Worm (Caenorhabditis elegans) whole organism, L4 larva: ENCODE results near the gene ZK1127.5.
A peak's percentile ranks its signal among the peaks of the same experiment; 100 is the strongest.

Source experiments
- F44E2.7 ChIP-seq: fragments of 200-800 bp; sonication (Bioruptor generic); IDR thresholded peaks from 2 replicates; pipeline ENCODE4 v2.1.2; 2022; ENCODE audit warnings: missing genetic modification characterization, missing compliant biosample characterization
- F49E8.2 ChIP-seq: sonication (generic microtip); optimal IDR thresholded peaks from 2 replicates; lab custom pipeline; 2016; ENCODE audit warnings: missing compliant biosample characterization, mild to moderate bottlenecking, missing genetic modification characterization, borderline replicate concordance
- R02D3.7 ChIP-seq: fragments of 150-350 bp; sonication (generic microtip); optimal IDR thresholded peaks from 3 replicates; lab custom pipeline; 2014; ENCODE audit warnings: missing biosample characterization, missing genetic modification characterization
- T26A8.4 ChIP-seq: fragments of 200-800 bp; sonication (Bioruptor generic); IDR thresholded peaks from 2 replicates; pipeline ENCODE4 v1.3.6; 2022; ENCODE audit warnings: missing genetic modification characterization, missing compliant biosample characterization
- Y105C5A.15 ChIP-seq: fragments of 200-800 bp; sonication (Bioruptor generic); IDR thresholded peaks from 2 replicates; pipeline ENCODE4 v1.3.6; 2022; ENCODE audit warnings: missing genetic modification characterization, missing compliant biosample characterization
- Y48G9A.11 ChIP-seq: fragments of 200-800 bp; sonication (Bioruptor generic); IDR thresholded peaks from 2 replicates; pipeline ENCODE4 v1.3.6; 2022; ENCODE audit warnings: missing genetic modification reagents, missing genetic modification characterization, missing compliant biosample characterization
- Y75B8A.6 ChIP-seq: fragments of 200-800 bp; sonication (Bioruptor generic); IDR thresholded peaks from 2 replicates; pipeline ENCODE4 v1.3.6; 2022; ENCODE audit warnings: missing genetic modification reagents, missing genetic modification characterization, missing compliant biosample characterization
- ZK546.5 ChIP-seq, 2 experiments: sonication (generic microtip); optimal IDR thresholded peaks; 2 replicates each; lab custom pipeline; 2017; ENCODE audit warnings: missing biosample characterization in 2 of 2, missing genetic modification characterization in 2 of 2
- aly-2 ChIP-seq: sonication (generic microtip); optimal IDR thresholded peaks from 2 replicates; lab custom pipeline; 2018; ENCODE audit warnings: missing biosample characterization, missing genetic modification characterization
- arid-1 ChIP-seq: fragments of 200-800 bp; sonication (Bioruptor generic); conservative IDR thresholded peaks from 2 replicates; pipeline ENCODE4 v1.3.6; 2022; ENCODE audit warnings: missing genetic modification reagents, missing genetic modification characterization, missing compliant biosample characterization
- attf-4 ChIP-seq: sonication (generic microtip); optimal IDR thresholded peaks from 3 replicates; lab custom pipeline; 2017; ENCODE audit warnings: missing biosample characterization, missing genetic modification characterization
- ceh-28 ChIP-seq: fragments of 150-350 bp; optimal IDR thresholded peaks from 2 replicates; lab custom pipeline; 2014; ENCODE audit warnings: missing biosample characterization, missing genetic modification reagents, missing genetic modification characterization
- ceh-44 ChIP-seq: fragments of 200-800 bp; sonication (Bioruptor generic); IDR thresholded peaks from 2 replicates; pipeline ENCODE4 v1.3.6; 2022; ENCODE audit warnings: missing genetic modification reagents, missing genetic modification characterization, missing compliant biosample characterization
- ceh-82 ChIP-seq: sonication (generic microtip); optimal IDR thresholded peaks from 2 replicates; lab custom pipeline; 2017; ENCODE audit warnings: missing biosample characterization, missing genetic modification characterization
- daf-16 ChIP-seq, 3 experiments: sonication (generic microtip); optimal IDR thresholded peaks; 2 replicates each; lab custom pipeline; 2016 to 2017; ENCODE audit warnings: missing genetic modification characterization in 3 of 3, missing genetic modification reagents in 3 of 3, mild to moderate bottlenecking in 2 of 3, missing compliant biosample characterization in 2 of 3, missing biosample characterization in 1 of 3, moderate library complexity in 1 of 3
- daf-19 ChIP-seq: fragments of 200-800 bp; sonication (Bioruptor generic); conservative IDR thresholded peaks from 2 replicates; pipeline ENCODE4 v1.3.6; 2022; ENCODE audit warnings: missing genetic modification characterization, missing compliant biosample characterization
- daf-8 ChIP-seq: fragments of 200-800 bp; sonication (Bioruptor generic); IDR thresholded peaks from 2 replicates; pipeline ENCODE4 v1.3.6; 2022; ENCODE audit warnings: missing genetic modification characterization, missing compliant biosample characterization
- dmd-6 ChIP-seq: fragments of 200-800 bp; sonication (Bioruptor generic); IDR thresholded peaks from 2 replicates; pipeline ENCODE4 v1.3.6; 2022; ENCODE audit warnings: missing genetic modification reagents, missing genetic modification characterization, missing compliant biosample characterization
- dmd-9 ChIP-seq: fragments of 200-800 bp; sonication (Bioruptor generic); IDR thresholded peaks from 2 replicates; pipeline ENCODE4 v1.3.6; 2022; ENCODE audit warnings: missing genetic modification reagents, missing genetic modification characterization, missing compliant biosample characterization
- egl-43 ChIP-seq: fragments of 200-800 bp; sonication (Bioruptor generic); IDR thresholded peaks from 2 replicates; pipeline ENCODE4 v1.3.6; 2022; ENCODE audit warnings: missing genetic modification reagents, missing genetic modification characterization, missing compliant biosample characterization
- fkh-10 ChIP-seq: fragments of 150-350 bp; optimal IDR thresholded peaks from 2 replicates; lab custom pipeline; 2014; ENCODE audit warnings: missing biosample characterization, missing genetic modification reagents, missing genetic modification characterization
- fos-1 ChIP-seq: fragments of 150-350 bp; optimal IDR thresholded peaks from 2 replicates; lab custom pipeline; 2014; ENCODE audit warnings: missing biosample characterization, missing genetic modification characterization
- hif-1 ChIP-seq, 2 experiments: sonication (generic microtip); optimal IDR thresholded peaks; 2 replicates each; lab custom pipeline; 2016 to 2017; ENCODE audit warnings: missing compliant biosample characterization in 2 of 2, missing genetic modification characterization in 2 of 2, missing genetic modification reagents in 2 of 2, missing genotype in 2 of 2, mild to moderate bottlenecking in 1 of 2
- hlh-11 ChIP-seq: fragments of 200-800 bp; sonication (Bioruptor generic); optimal IDR thresholded peaks from 2 replicates; lab custom pipeline; 2018; ENCODE audit warnings: mild to moderate bottlenecking, missing genetic modification characterization, missing compliant biosample characterization
- hmg-1.1 ChIP-seq: fragments of 200-800 bp; sonication (Bioruptor generic); IDR thresholded peaks from 2 replicates; pipeline ENCODE4 v1.3.6; 2022; ENCODE audit warnings: missing genetic modification reagents, missing genetic modification characterization, missing compliant biosample characterization
- jun-1 ChIP-seq: fragments of 150-350 bp; optimal IDR thresholded peaks from 2 replicates; lab custom pipeline; 2014; ENCODE audit warnings: missing biosample characterization, missing genetic modification reagents, missing genetic modification characterization
- lin-1 ChIP-seq: fragments of 200-800 bp; sonication (Bioruptor generic); IDR thresholded peaks from 2 replicates; pipeline ENCODE4 v1.3.6; 2022; ENCODE audit warnings: missing genetic modification reagents, missing genetic modification characterization, missing compliant biosample characterization
- mdl-1 ChIP-seq, 2 experiments: fragments of 150-350 bp in 1 of 2; sonication (generic microtip) in 1 of 2; optimal IDR thresholded peaks; 2 replicates each; lab custom pipeline; 2014 to 2017; ENCODE audit warnings: missing biosample characterization in 2 of 2, missing genetic modification characterization in 2 of 2
- mdt-29 ChIP-seq: fragments of 200-800 bp; sonication (Bioruptor generic); IDR thresholded peaks from 2 replicates; pipeline ENCODE4 v1.3.6; 2022; ENCODE audit warnings: missing genetic modification reagents, missing genetic modification characterization, missing compliant biosample characterization
- mes-2 ChIP-seq: sonication (generic microtip); optimal IDR thresholded peaks from 2 replicates; lab custom pipeline; 2016; ENCODE audit warnings: missing genotype, mild to moderate bottlenecking, missing genetic modification characterization, missing compliant biosample characterization; ENCODE audit not compliant: poor library complexity, severe bottlenecking
- mxl-2 ChIP-seq: fragments of 200-800 bp; sonication (Bioruptor generic); conservative IDR thresholded peaks from 2 replicates; pipeline ENCODE4 v1.3.6; 2022; ENCODE audit warnings: missing genetic modification reagents, missing genetic modification characterization, missing compliant biosample characterization
- nhr-11 ChIP-seq: fragments of 150-350 bp; optimal IDR thresholded peaks from 2 replicates; lab custom pipeline; 2014; ENCODE audit warnings: missing biosample characterization, missing genetic modification characterization
- nhr-111 ChIP-seq: fragments of 200-800 bp; sonication (Bioruptor generic); optimal IDR thresholded peaks from 2 replicates; lab custom pipeline; 2018; ENCODE audit warnings: mild to moderate bottlenecking, missing genetic modification characterization, missing compliant biosample characterization
- nhr-25 ChIP-seq: sonication (generic microtip); optimal IDR thresholded peaks from 2 replicates; lab custom pipeline; 2017; ENCODE audit warnings: missing genetic modification characterization, mild to moderate bottlenecking, missing compliant biosample characterization, antibody characterized with exemption, moderate library complexity, borderline replicate concordance; ENCODE audit not compliant: insufficient read depth
- nhr-42 ChIP-seq: fragments of 200-800 bp; sonication (Bioruptor generic); IDR thresholded peaks from 2 replicates; pipeline ENCODE4 v1.3.6; 2022; ENCODE audit warnings: missing genetic modification characterization, missing compliant biosample characterization
- nhr-6 ChIP-seq: fragments of 150-350 bp; optimal IDR thresholded peaks from 2 replicates; lab custom pipeline; 2014; ENCODE audit warnings: missing biosample characterization, missing genetic modification characterization
- nhr-77 ChIP-seq: fragments of 150-350 bp; optimal IDR thresholded peaks from 2 replicates; lab custom pipeline; 2014; ENCODE audit warnings: missing biosample characterization, missing genetic modification characterization
- php-3 ChIP-seq: fragments of 200-800 bp; sonication (Bioruptor generic); IDR thresholded peaks from 2 replicates; pipeline ENCODE4 v1.3.6; 2022; ENCODE audit warnings: missing genetic modification reagents, missing genetic modification characterization, missing compliant biosample characterization
- rbr-2 ChIP-seq: sonication (generic microtip); optimal IDR thresholded peaks from 2 replicates; lab custom pipeline; 2016; ENCODE audit warnings: missing genotype, missing genetic modification characterization, missing compliant biosample characterization
- sdz-12 ChIP-seq: fragments of 200-800 bp; sonication (Bioruptor generic); optimal IDR thresholded peaks from 2 replicates; lab custom pipeline; 2018; ENCODE audit warnings: mild to moderate bottlenecking, missing genetic modification characterization, missing compliant biosample characterization
- set-16 ChIP-seq: fragments of 200-800 bp; sonication (Bioruptor generic); IDR thresholded peaks from 2 replicates; pipeline ENCODE4 v1.3.6; 2022; ENCODE audit warnings: missing genetic modification reagents, missing genetic modification characterization, missing compliant biosample characterization
- tra-1 ChIP-seq: fragments of 200-800 bp; sonication (Bioruptor generic); IDR thresholded peaks from 2 replicates; pipeline ENCODE4 v1.3.6; 2022; ENCODE audit warnings: missing genetic modification reagents, missing genetic modification characterization, missing compliant biosample characterization
- unc-39 ChIP-seq: sonication (generic microtip); optimal IDR thresholded peaks from 2 replicates; lab custom pipeline; 2017; ENCODE audit warnings: missing biosample characterization, missing genetic modification characterization
- vab-7 ChIP-seq: fragments of 200-800 bp; sonication (Bioruptor generic); IDR thresholded peaks from 2 replicates; pipeline ENCODE4 v1.3.6; 2022; ENCODE audit warnings: missing genetic modification reagents, missing genetic modification characterization, missing compliant biosample characterization
- zag-1 ChIP-seq: fragments of 150-350 bp; optimal IDR thresholded peaks from 2 replicates; lab custom pipeline; 2014; ENCODE audit warnings: missing biosample characterization, missing genetic modification characterization
- zfp-2 ChIP-seq: sonication (generic microtip); optimal IDR thresholded peaks from 2 replicates; lab custom pipeline; 2016; ENCODE audit warnings: mild to moderate bottlenecking, missing genetic modification characterization, missing compliant biosample characterization
- zfp-3 ChIP-seq: fragments of 200-800 bp; sonication (Bioruptor generic); conservative IDR thresholded peaks from 2 replicates; pipeline ENCODE4 v1.3.6; 2022; ENCODE audit warnings: missing genetic modification reagents, missing genetic modification characterization, missing compliant biosample characterization
- zip-11 ChIP-seq: fragments of 200-800 bp; sonication (Bioruptor generic); IDR thresholded peaks from 2 replicates; pipeline ENCODE4 v1.3.6; 2022; ENCODE audit warnings: missing genetic modification characterization, missing compliant biosample characterization
- ztf-7 ChIP-seq: fragments of 150-350 bp; optimal IDR thresholded peaks from 2 replicates; lab custom pipeline; 2014; ENCODE audit warnings: missing biosample characterization, missing genetic modification characterization

ZK1127.5 gene

DNA sequence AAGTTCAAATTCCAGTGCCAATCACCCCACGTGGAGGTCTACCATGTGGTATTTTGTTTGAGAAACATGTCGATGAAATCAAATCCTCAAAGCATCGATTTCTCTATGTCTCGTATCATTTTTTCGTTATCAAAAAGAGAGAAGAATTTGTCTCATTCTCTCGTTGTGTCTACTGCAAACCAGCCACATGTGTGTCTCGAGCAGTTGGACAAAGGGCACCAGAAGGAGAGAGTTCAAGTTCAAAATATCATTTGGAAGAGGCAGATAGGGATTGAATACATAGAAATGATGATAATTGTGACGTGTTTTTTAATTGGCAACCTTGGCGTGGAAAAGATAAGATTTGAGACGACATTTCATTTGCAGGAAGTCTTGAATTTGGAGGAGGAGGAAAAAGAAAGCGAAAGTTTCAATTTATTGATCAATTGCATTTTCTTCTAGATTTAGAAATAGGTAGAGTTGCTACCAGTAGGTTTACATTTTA lies 8.8 kb downstream of the ZK1127.5 start (continued):
- TF ChIP-seq ZK546.5 (tag; optimal IDR thresholded peaks at IDR 0.05; lab: Kevin White, UChicago) (no peak), T26A8.4 (GFP tag; lab: Robert Waterston, UW) (no peak), jun-1 (tag; lab: Kevin White, UChicago) (no peak), nhr-111 (GFP tag; lab: Kevin White, UChicago) (no peak), daf-19 (GFP tag; lab: Robert Waterston, UW) (no peak), zfp-2 (tag; lab: Kevin White, UChicago) (no peak), attf-4 (tag; lab: Kevin White, UChicago) (no peak), dmd-9 (GFP tag; lab: Robert Waterston, UW) (no peak), ztf-7 (tag; lab: Kevin White, UChicago) (no peak), fkh-10 (no peak), arid-1 (GFP tag; lab: Robert Waterston, UW) (0 out of 2 replicates have a peak, but pooled peaks have one; percentile 51), dmd-6 (peak; percentile 84), sdz-12 (GFP tag; lab: Kevin White, UChicago) (no peak), zfp-3 (GFP tag; lab: Robert Waterston, UW) (no peak), daf-8 (no peak), F44E2.7 (GFP tag; lab: Robert Waterston, UW) (no peak), zip-11 (GFP tag; lab: Robert Waterston, UW) (no peak), Y105C5A.15 (GFP tag; lab: Robert Waterston, UW) (no peak)

DNA sequence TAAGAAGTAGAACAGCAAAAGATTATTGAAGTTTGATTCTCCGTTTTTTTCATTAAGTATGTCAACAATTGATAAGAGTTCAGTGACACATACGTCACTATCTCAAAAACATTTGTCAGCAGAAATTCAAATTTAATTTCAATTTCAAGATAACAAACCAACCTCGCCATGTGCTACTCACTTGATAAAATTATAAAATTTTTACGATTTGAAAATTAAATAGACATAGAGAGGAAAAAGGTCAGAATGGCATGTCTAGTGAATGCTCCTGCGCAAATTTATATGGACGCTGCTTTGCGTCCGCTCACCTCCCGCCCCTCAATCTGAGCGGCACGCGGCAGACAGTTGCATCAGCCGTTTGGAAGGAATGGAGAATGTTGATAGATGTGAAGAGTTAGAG lies 9.7 kb downstream of the ZK1127.5 start:
- TF ChIP-seq rbr-2 (tag; lab: Kevin White, UChicago): no peak
- no peak for TF ChIP-seq egl-43 (GFP tag; lab: Robert Waterston, UW)
- no peak for TF ChIP-seq nhr-25 (tag; lab: Kevin White, UChicago)
- no peak for TF ChIP-seq F49E8.2 (tag; lab: Kevin White, UChicago)
- no peak for TF ChIP-seq F44E2.7 (GFP tag; lab: Robert Waterston, UW)
- TF ChIP-seq ceh-82 (tag; lab: Kevin White, UChicago): no peak
- TF ChIP-seq vab-7 (GFP tag; lab: Robert Waterston, UW): no peak
- no peak for TF ChIP-seq nhr-42 (GFP tag; lab: Robert Waterston, UW)
- peak in 1 of 2 experiments; percentile 71 for TF ChIP-seq daf-16 (GFP tag; optimal IDR thresholded peaks at IDR 0.05; lab: Kevin White, UChicago)
- peak; percentile 93 for TF ChIP-seq daf-16 (tag; optimal IDR thresholded peaks at IDR 0.05; lab: Kevin White, UChicago)
- TF ChIP-seq mes-2 (tag; lab: Kevin White, UChicago): no peak
- TF ChIP-seq ztf-7 (tag; lab: Kevin White, UChicago): no peak
- TF ChIP-seq mdl-1 (tag; optimal IDR thresholded peaks at IDR 0.05; lab: Kevin White, UChicago): peak in 1 of 2 experiments; percentile 68
- peak; percentile 68 for TF ChIP-seq nhr-77
- peak; percentile 92 for TF ChIP-seq hlh-11 (tag; lab: Kevin White, UChicago)
- TF ChIP-seq php-3: peak; percentile 96
- TF ChIP-seq ceh-44 (GFP tag; lab: Robert Waterston, UW): no peak
- no peak for TF ChIP-seq ZK546.5 (tag; optimal IDR thresholded peaks at IDR 0.05; lab: Kevin White, UChicago)
- no peak for TF ChIP-seq hif-1 (tag; optimal IDR thresholded peaks at IDR 0.05; lab: Kevin White, UChicago)
- no peak for TF ChIP-seq fos-1 (tag; lab: Kevin White, UChicago)
- TF ChIP-seq daf-8: no peak
- no peak for TF ChIP-seq unc-39
- TF ChIP-seq mdt-29 (GFP tag; lab: Robert Waterston, UW): no peak
- TF ChIP-seq tra-1 (GFP tag; lab: Robert Waterston, UW): peak; percentile 87
- peak; percentile 70 for TF ChIP-seq lin-1 (GFP tag; lab: Robert Waterston, UW)
- TF ChIP-seq set-16 (GFP tag; lab: Robert Waterston, UW): no peak
- TF ChIP-seq mxl-2: no peak
- no peak for TF ChIP-seq zag-1
- TF ChIP-seq nhr-11 (tag; lab: Kevin White, UChicago): peak; percentile 29
- no peak for TF ChIP-seq R02D3.7 (tag; lab: Kevin White, UChicago)
- TF ChIP-seq aly-2 (tag; lab: Kevin White, UChicago): no peak
- no peak for TF ChIP-seq ceh-28 (tag; lab: Kevin White, UChicago)
- no peak for TF ChIP-seq Y75B8A.6 (GFP tag; lab: Robert Waterston, UW)
- no peak for TF ChIP-seq hmg-1.1 (GFP tag; lab: Robert Waterston, UW)
- no peak for TF ChIP-seq fkh-10
- TF ChIP-seq attf-4 (tag; lab: Kevin White, UChicago): no peak
- no peak for TF ChIP-seq Y48G9A.11 (GFP tag; lab: Robert Waterston, UW)
- no peak for TF ChIP-seq nhr-6 (tag; lab: Kevin White, UChicago)
